Worm (Caenorhabditis elegans): ENCODE data around the gene lelo-1.

ce11 chrII:6252707-6253106 lies 6.6 kb downstream of the lelo-1 start:
- TF ChIP-seq unc-62 (GFP tag; optimal IDR thresholded peaks at IDR 0.05) (no peak), tbx-8 (GFP tag; optimal IDR thresholded peaks at IDR 0.05) (no peak), nhr-237 (tag; optimal IDR thresholded peaks at IDR 0.05) (no peak), snpc-4 (tag; optimal IDR thresholded peaks at IDR 0.05) (no peak), elt-1 (tag; optimal IDR thresholded peaks at IDR 0.05; ENCODE audit: borderline replicate concordance, insufficient read depth) (no peak), nhr-12 (tag; optimal IDR thresholded peaks at IDR 0.05) (no peak), unc-39 (tag; optimal IDR thresholded peaks at IDR 0.05) (no peak), mab-5 (tag; optimal IDR thresholded peaks at IDR 0.05) (no peak), pha-4 (tag; optimal IDR thresholded peaks at IDR 0.05) (no peak), elt-3 (tag; optimal IDR thresholded peaks at IDR 0.05) (no peak), mep-1 (tag; optimal IDR thresholded peaks at IDR 0.05) (no peak), ztf-11 (tag; optimal IDR thresholded peaks at IDR 0.05) (no peak), nhr-76 (tag; optimal IDR thresholded peaks at IDR 0.05) (no peak), lsy-2 (tag; optimal IDR thresholded peaks at IDR 0.05) (no peak)
